Worm (Caenorhabditis elegans) whole organism, L4/young adult: ENCODE measurements around the gene lin-15B.

Experiments used
- W03F9.2 ChIP-seq: fragments of 150-350 bp; optimal IDR thresholded peaks from 2 replicates; lab custom pipeline; 2014; ENCODE audit warnings: missing biosample characterization, missing genetic modification characterization
- him-1 ChIP-seq: sonication (generic microtip); optimal IDR thresholded peaks from 2 replicates; lab custom pipeline; 2016; ENCODE audit warnings: missing genotype, missing genetic modification reagents, missing genetic modification characterization, missing compliant biosample characterization

- TF ChIP-seq him-1 (tag; lab: Kevin White, UChicago) (no peak), W03F9.2 (tag; lab: Kevin White, UChicago) (no peak)
Observed at ce11 chrX:15706108-15706676, 19.7 kb upstream of the lin-15B start.
